Worm (Caenorhabditis elegans): Measurements from ENCODE around the gene F39G3.5.

F39G3.5 gene

DNA sequence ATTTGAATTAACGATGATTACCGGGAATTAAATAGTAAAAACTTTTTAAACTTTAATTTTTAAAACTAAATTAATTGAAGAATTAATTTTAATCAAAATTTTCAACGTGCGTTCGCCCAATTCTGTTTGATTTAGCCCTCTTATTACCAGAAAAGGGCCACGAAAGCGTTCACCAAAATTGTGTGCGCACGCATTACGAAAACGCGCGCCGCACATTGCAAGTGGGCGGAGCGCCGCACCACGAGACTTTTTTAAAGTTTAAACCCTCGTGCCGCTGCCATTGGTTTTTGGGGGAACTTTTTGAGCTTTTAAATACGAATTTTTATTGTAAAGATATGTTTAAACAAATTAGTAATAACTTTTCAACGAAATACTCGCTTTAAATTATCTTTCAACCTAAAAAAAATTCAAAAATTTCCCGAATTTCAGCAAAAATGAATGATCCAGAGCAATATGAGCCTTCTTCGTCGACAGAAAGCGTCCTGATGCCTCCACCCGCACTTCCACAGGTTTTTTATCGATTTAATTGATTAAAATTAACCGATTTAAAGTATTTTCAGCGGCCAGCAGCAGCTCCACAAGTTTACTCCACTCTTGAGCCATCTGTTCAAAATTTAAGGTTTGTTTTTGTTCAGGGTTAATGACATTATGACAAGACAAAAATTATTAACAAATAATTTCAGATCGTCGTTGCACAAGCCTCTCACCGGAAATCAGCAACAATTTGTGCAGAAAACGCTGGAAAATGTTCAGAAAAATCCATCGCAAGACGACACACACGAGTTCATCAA is 35.5 kb upstream of the F39G3.5 start, which contains the start of gene taf-10:
Gene taf-10, plus strand, starts transcription at position 424 of the 791 bp plus-strand sequence.
- TF ChIP-seq hlh-30 (tag; optimal IDR thresholded peaks at IDR 0.05; ENCODE audit: insufficient read depth), result peak; percentile 98
- no peak for TF ChIP-seq saeg-2 (GFP tag; IDR thresholded peaks at IDR 0.05)
- no peak for TF ChIP-seq ZK337.2 (GFP tag; IDR thresholded peaks at IDR 0.05)
- peak; percentile 24; the same call in 1 of the 2 replicates for TF ChIP-seq dmd-6 (GFP tag; IDR thresholded peaks at IDR 0.05)
- no peak for TF ChIP-seq nhr-77 (tag; optimal IDR thresholded peaks at IDR 0.05)
- peak; percentile 41 for TF ChIP-seq hlh-11 (tag; optimal IDR thresholded peaks at IDR 0.05)
- TF ChIP-seq daf-19 (GFP tag; conservative IDR thresholded peaks at IDR 0.05), result no peak
- TF ChIP-seq duxl-1 (tag; optimal IDR thresholded peaks at IDR 0.05; ENCODE audit: poor library complexity), result peak; percentile 2
- peak; percentile 33 for TF ChIP-seq nhr-6 (tag; optimal IDR thresholded peaks at IDR 0.05)
- no peak for TF ChIP-seq fos-1 (tag; optimal IDR thresholded peaks at IDR 0.05)
- TF ChIP-seq dpl-1 (GFP tag; optimal IDR thresholded peaks at IDR 0.05), result peak; percentile 36
- peak; percentile 11; the same call in 1 of the 2 replicates for TF ChIP-seq pha-4 (GFP tag; IDR thresholded peaks at IDR 0.05)
- no peak for TF ChIP-seq pha-4 (tag; optimal IDR thresholded peaks at IDR 0.05)
- TF ChIP-seq tra-1 (GFP tag; IDR thresholded peaks at IDR 0.05), result no peak
- TF ChIP-seq lim-7 (GFP tag; IDR thresholded peaks at IDR 0.05), result no peak
- no peak for TF ChIP-seq dmd-8 (GFP tag; IDR thresholded peaks at IDR 0.05)
- TF ChIP-seq unc-130 (GFP tag; optimal IDR thresholded peaks at IDR 0.05), result no peak
- TF ChIP-seq F37D6.2 (tag; optimal IDR thresholded peaks at IDR 0.05), result no peak
- no peak for TF ChIP-seq vab-7 (GFP tag; IDR thresholded peaks at IDR 0.05)
- TF ChIP-seq T26A8.4 (GFP tag; IDR thresholded peaks at IDR 0.05), result no peak
- TF ChIP-seq unc-39 (tag; optimal IDR thresholded peaks at IDR 0.05), result no peak
- TF ChIP-seq sdz-12 (GFP tag; optimal IDR thresholded peaks at IDR 0.05), result no peak
- TF ChIP-seq snpc-1.2 (GFP tag; IDR thresholded peaks at IDR 0.05), result no peak
- no peak for TF ChIP-seq ctbp-1 (GFP tag; IDR thresholded peaks at IDR 0.05)
- TF ChIP-seq mxl-3 (GFP tag; optimal IDR thresholded peaks at IDR 0.05), result peak; percentile 25
- TF ChIP-seq mes-2 (tag; optimal IDR thresholded peaks at IDR 0.05; ENCODE audit: poor library complexity, severe bottlenecking), result peak; percentile 81
- TF ChIP-seq ztf-7 (tag; optimal IDR thresholded peaks at IDR 0.05), result no peak
- TF ChIP-seq spr-3 (GFP tag; optimal IDR thresholded peaks at IDR 0.05), result no peak
- TF ChIP-seq lin-38 (GFP tag; IDR thresholded peaks at IDR 0.05), result peak; percentile 44
- no peak for TF ChIP-seq attf-4 (tag; optimal IDR thresholded peaks at IDR 0.05)
- no peak for TF ChIP-seq lir-3 (tag; optimal IDR thresholded peaks at IDR 0.05)
- TF ChIP-seq hmg-1.1 (GFP tag; IDR thresholded peaks at IDR 0.05), result peak; percentile 68; the same call in 1 of the 2 replicates
- TF ChIP-seq mep-1 (tag; optimal IDR thresholded peaks at IDR 0.05), result peak; percentile 40
- TF ChIP-seq lsy-2 (tag; optimal IDR thresholded peaks at IDR 0.05), result peak in 1 of 2 experiments; percentile 60
- peak; percentile 75 to 88 for TF ChIP-seq mdl-1 (tag; optimal IDR thresholded peaks at IDR 0.05)
- TF ChIP-seq zag-1 (tag; optimal IDR thresholded peaks at IDR 0.05), result no peak
- peak; percentile 37 for TF ChIP-seq rbr-2 (tag; optimal IDR thresholded peaks at IDR 0.05)

DNA sequence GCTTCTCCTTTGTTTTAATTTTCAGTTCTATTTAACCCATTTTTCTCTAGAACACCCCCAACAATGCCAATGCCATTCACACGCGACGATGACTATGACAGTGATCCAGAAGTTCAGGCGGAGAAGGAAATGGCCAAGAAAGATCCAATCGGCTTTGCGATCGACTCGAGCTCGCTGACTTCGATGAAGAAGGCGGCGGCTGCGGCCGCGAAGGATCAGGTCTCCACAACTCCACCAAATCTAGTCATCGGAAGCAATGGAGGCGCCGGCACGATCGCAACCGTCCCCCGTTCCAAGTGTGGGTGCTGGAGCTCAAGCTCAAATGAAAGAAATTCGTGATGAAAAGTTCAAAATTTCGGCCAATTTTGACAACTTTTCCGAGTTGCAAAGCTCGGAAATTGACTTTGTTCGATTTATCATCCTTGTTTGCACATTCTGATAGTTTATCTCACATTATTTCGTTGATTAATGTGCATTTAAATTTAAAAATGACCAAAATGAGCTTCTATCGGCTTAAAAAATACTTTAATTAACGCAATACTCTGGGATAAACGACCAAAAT is 34.4 kb upstream of the F39G3.5 start, which contains the start of gene K03B4.2:
Gene K03B4.2, plus strand, starts transcription at position 51 of the 562 bp plus-strand sequence.
- TF ChIP-seq unc-39 (tag; optimal IDR thresholded peaks at IDR 0.05), result no peak
- TF ChIP-seq daf-16 (GFP tag; optimal IDR thresholded peaks at IDR 0.05), result no peak
- TF ChIP-seq daf-16 (tag; optimal IDR thresholded peaks at IDR 0.05), result peak; percentile 19
- no peak for TF ChIP-seq mdt-29 (GFP tag; IDR thresholded peaks at IDR 0.05)
- no peak for TF ChIP-seq php-3 (GFP tag; IDR thresholded peaks at IDR 0.05)
- TF ChIP-seq lin-39 (tag; optimal IDR thresholded peaks at IDR 0.05), result no peak
- no peak for TF ChIP-seq nhr-48 (tag; optimal IDR thresholded peaks at IDR 0.05)
- TF ChIP-seq daf-12 (tag; optimal IDR thresholded peaks at IDR 0.05), result no peak
- TF ChIP-seq ceh-44 (GFP tag; IDR thresholded peaks at IDR 0.05), result no peak
- no peak for TF ChIP-seq tag-97 (GFP tag; IDR thresholded peaks at IDR 0.05)
- no peak for TF ChIP-seq aly-2 (tag; optimal IDR thresholded peaks at IDR 0.05)
- TF ChIP-seq zfp-3 (GFP tag; conservative IDR thresholded peaks at IDR 0.05), result no peak
- TF ChIP-seq mxl-2 (GFP tag; conservative IDR thresholded peaks at IDR 0.05), result no peak
- no peak for TF ChIP-seq attf-4 (tag; optimal IDR thresholded peaks at IDR 0.05)
- TF ChIP-seq F37D6.2 (tag; optimal IDR thresholded peaks at IDR 0.05), result no peak
- TF ChIP-seq ztf-7 (tag; optimal IDR thresholded peaks at IDR 0.05), result no peak
- no peak for TF ChIP-seq hmg-1.1 (GFP tag; IDR thresholded peaks at IDR 0.05)
- no peak for TF ChIP-seq unc-130 (GFP tag; optimal IDR thresholded peaks at IDR 0.05)
- no peak for TF ChIP-seq ceh-20 (GFP tag; IDR thresholded peaks at IDR 0.05)

All from whole organism, L4 larva.